Worm (Caenorhabditis elegans) whole organism, early embryonic: ENCODE measurements around the gene acdh-12.

ENCODE experiments used
- B0310.2 ChIP-seq: sonication (generic microtip); optimal IDR thresholded peaks from 2 replicates; lab custom pipeline; 2016; ENCODE audit warnings: mild to moderate bottlenecking, missing genetic modification characterization, missing compliant biosample characterization
- F13C5.2 ChIP-seq: sonication (generic microtip); optimal IDR thresholded peaks from 2 replicates; lab custom pipeline; 2017; ENCODE audit warnings: mild to moderate bottlenecking, missing genetic modification characterization, inconsistent platforms, missing compliant biosample characterization
- aly-1 ChIP-seq: sonication (generic microtip); optimal IDR thresholded peaks from 2 replicates; lab custom pipeline; 2016; ENCODE audit warnings: missing genetic modification characterization, missing compliant biosample characterization
- ama-1 ChIP-seq: fragments of 150-350 bp; optimal IDR thresholded peaks from 2 replicates; lab custom pipeline; 2014
- ceh-13 ChIP-seq: fragments of 200-800 bp; sonication (Bioruptor generic); optimal IDR thresholded peaks from 2 replicates; lab custom pipeline; 2018; ENCODE audit warnings: mild to moderate bottlenecking, missing genetic modification characterization, missing compliant biosample characterization
- ets-7 ChIP-seq: sonication (generic microtip); optimal IDR thresholded peaks from 2 replicates; lab custom pipeline; 2016; ENCODE audit warnings: missing genotype, missing genetic modification characterization, missing compliant biosample characterization
- flt-1 ChIP-seq: fragments of 200-800 bp; sonication (Bioruptor generic); IDR thresholded peaks from 2 replicates; pipeline ENCODE4 v1.3.6; 2022; ENCODE audit warnings: missing genetic modification characterization, missing compliant biosample characterization
- hmbx-1 ChIP-seq: sonication (generic microtip); optimal IDR thresholded peaks from 2 replicates; lab custom pipeline; 2016; ENCODE audit warnings: mild to moderate bottlenecking, missing genetic modification characterization, missing compliant biosample characterization
- hmg-4 ChIP-seq: fragments of 200-800 bp; sonication (Bioruptor generic); optimal IDR thresholded peaks from 2 replicates; lab custom pipeline; 2018; ENCODE audit warnings: mild to moderate bottlenecking, missing genetic modification characterization, missing compliant biosample characterization
- pes-1 ChIP-seq: fragments of 200-800 bp; sonication (Bioruptor generic); IDR thresholded peaks from 2 replicates; pipeline ENCODE4 v1.3.6; 2022; ENCODE audit warnings: missing genetic modification reagents, missing genetic modification characterization, missing compliant biosample characterization
- scrt-1 ChIP-seq: fragments of 200-800 bp; sonication (Bioruptor generic); IDR thresholded peaks from 2 replicates; pipeline ENCODE4 v1.3.6; 2022; ENCODE audit warnings: missing genetic modification characterization, missing compliant biosample characterization
- tbx-37 ChIP-seq: fragments of 200-800 bp; sonication (Bioruptor generic); conservative IDR thresholded peaks from 2 replicates; pipeline ENCODE4 v1.3.6; 2022; ENCODE audit warnings: missing genetic modification reagents, missing genetic modification characterization, missing compliant biosample characterization

- TF ChIP-seq ceh-13 (GFP tag; lab: Kevin White, UChicago): no peak
- no peak for TF ChIP-seq tbx-37 (GFP tag; lab: Robert Waterston, UW)
- no peak for TF ChIP-seq flt-1 (GFP tag; lab: Robert Waterston, UW)
- no peak for TF ChIP-seq pes-1 (GFP tag; lab: Robert Waterston, UW)
- no peak for TF ChIP-seq ama-1 (lab: Kevin White, UChicago)
- TF ChIP-seq hmbx-1 (tag; lab: Kevin White, UChicago): no peak
- no peak for TF ChIP-seq F13C5.2 (tag; lab: Kevin White, UChicago)
- no peak for TF ChIP-seq scrt-1 (GFP tag; lab: Robert Waterston, UW)
- TF ChIP-seq aly-1 (tag; lab: Kevin White, UChicago): no peak
- TF ChIP-seq hmg-4 (GFP tag; lab: Kevin White, UChicago): no peak
- no peak for TF ChIP-seq B0310.2 (tag; lab: Kevin White, UChicago)
- no peak for TF ChIP-seq ets-7 (tag; lab: Kevin White, UChicago)
These were observed 19.3 kb downstream of the acdh-12 start for ce11 chrII:7176108-7176507.
